Fruit fly (Drosophila melanogaster) whole organism, pupa: Measurements from ENCODE around the gene CG14252.

ENCODE experiments used
- CG10348 ChIP-seq: fragments of 200-800 bp; sonication (Bioruptor generic); IDR thresholded peaks from 2 replicates; pipeline ENCODE4 v1.3.6; 2022; ENCODE audit warnings: missing biosample characterization, missing genetic modification characterization
- CG15710 ChIP-seq: fragments of 200-800 bp; sonication (Bioruptor generic); optimal IDR thresholded peaks from 2 replicates; lab custom pipeline; 2018; ENCODE audit warnings: missing biosample characterization, mild to moderate bottlenecking, missing genetic modification characterization, moderate library complexity
- CG32121 ChIP-seq: fragments of 200-800 bp; sonication (Bioruptor generic); IDR thresholded peaks from 2 replicates; pipeline ENCODE4 v1.3.6; 2022; ENCODE audit warnings: missing biosample characterization, missing genetic modification characterization
- CG34367 ChIP-seq: fragments of 200-800 bp; sonication (Bioruptor generic); optimal IDR thresholded peaks from 2 replicates; lab custom pipeline; 2018; ENCODE audit warnings: missing biosample characterization, mild to moderate bottlenecking, missing genetic modification characterization
- CG4496 ChIP-seq: fragments of 200-800 bp; sonication (Bioruptor generic); IDR thresholded peaks from 3 replicates; pipeline ENCODE4 v1.3.6; 2022; ENCODE audit warnings: missing biosample characterization, missing genetic modification characterization
- CG8159 ChIP-seq: fragments of 200-800 bp; sonication (Bioruptor generic); optimal IDR thresholded peaks from 3 replicates; lab custom pipeline; 2018; ENCODE audit warnings: missing biosample characterization, mild to moderate bottlenecking, missing genetic modification characterization, moderate library complexity
- CG8301 ChIP-seq: fragments of 200-800 bp; sonication (Bioruptor generic); optimal IDR thresholded peaks from 2 replicates; lab custom pipeline; 2018; ENCODE audit warnings: missing biosample characterization, mild to moderate bottlenecking, missing genetic modification characterization
- EcR ChIP-seq: fragments of 200-800 bp; sonication (Bioruptor generic); optimal IDR thresholded peaks from 3 replicates; lab custom pipeline; 2019; ENCODE audit warnings: missing biosample characterization, missing genetic modification characterization, mild to moderate bottlenecking, moderate library complexity, missing genetic modification reagents
- Snoo ChIP-seq: fragments of 200-800 bp; sonication (Bioruptor generic); optimal IDR thresholded peaks from 3 replicates; lab custom pipeline; 2017; ENCODE audit warnings: missing biosample characterization, mild to moderate bottlenecking, missing genetic modification characterization, inconsistent platforms
- gl ChIP-seq: fragments of 200-800 bp; sonication (Bioruptor generic); optimal IDR thresholded peaks from 2 replicates; lab custom pipeline; 2018; ENCODE audit warnings: missing biosample characterization, mild to moderate bottlenecking, missing genetic modification characterization

DNA sequence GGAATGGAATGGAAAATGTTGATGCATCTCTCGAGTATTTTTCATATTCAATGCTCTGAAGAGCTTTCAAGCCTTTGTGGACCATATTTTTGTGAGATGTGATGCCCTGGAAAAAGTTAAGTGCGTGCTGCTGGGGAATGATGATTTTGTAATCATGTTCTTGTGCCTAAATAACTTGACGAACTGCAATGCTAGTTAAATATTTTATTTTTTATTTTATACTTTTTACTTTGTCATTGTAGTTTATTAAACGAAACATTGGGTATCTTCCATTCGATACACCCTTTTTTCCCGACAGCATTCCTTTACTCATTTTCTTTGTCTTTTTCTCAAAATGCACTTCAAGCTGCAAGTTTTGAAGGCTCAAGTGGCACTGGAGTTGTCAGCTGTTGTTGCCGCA, 45.4 kb upstream of the CG14252 start:
- TF ChIP-seq CG8159, result peak; percentile 47
- peak; percentile 36 for TF ChIP-seq CG15710
- no peak for TF ChIP-seq Snoo (tag; lab: Kevin White, UChicago)
- peak; percentile 0 for TF ChIP-seq CG34367
- TF ChIP-seq CG10348 (GFP tag; lab: Robert Waterston, UW), result no peak
- 0 out of 2 replicates have a peak, but pooled peaks have one; percentile 48 for TF ChIP-seq CG32121 (GFP tag; lab: Robert Waterston, UW)
- TF ChIP-seq CG8301 (tag; lab: Kevin White, UChicago), result peak; percentile 37
- peak; percentile 73 for TF ChIP-seq CG4496 (GFP tag; lab: Robert Waterston, UW)
- no peak for TF ChIP-seq EcR (GFP tag; lab: Kevin White, UChicago)
- TF ChIP-seq gl (tag; lab: Kevin White, UChicago), result no peak
